Worm (Caenorhabditis elegans) whole organism, L2 larva: ENCODE measurements around the gene tat-3.

Source experiments
- fos-1 ChIP-seq: fragments of 150-350 bp; optimal IDR thresholded peaks from 2 replicates; lab custom pipeline; 2014; ENCODE audit warnings: missing biosample characterization, missing genetic modification characterization
- unc-62 ChIP-seq: fragments of 150-350 bp; optimal IDR thresholded peaks from 2 replicates; lab custom pipeline; 2014; ENCODE audit warnings: missing biosample characterization, missing genetic modification reagents, missing genetic modification characterization

ce11 chrIII:10734511-10735233 is 4.2 kb upstream of the tat-3 start:
- no peak for TF ChIP-seq fos-1 (tag; lab: Kevin White, UChicago)
- no peak for TF ChIP-seq unc-62 (GFP tag; lab: Kevin White, UChicago)
